Worm (Caenorhabditis elegans) whole organism, young adult: ENCODE results near the gene sri-25.
"Not testable (repeated sequence)": the region's sequence is repeated elsewhere in the genome, so short reads cannot be mapped to it uniquely, and the experiment has no call there.

ENCODE experiments used
- B0019.2 ChIP-seq: fragments of 200-800 bp; sonication (Bioruptor generic); conservative IDR thresholded peaks from 2 replicates; pipeline ENCODE4 v1.3.6; 2022; ENCODE audit warnings: missing genetic modification reagents, missing genetic modification characterization, missing compliant biosample characterization
- F37B4.10 ChIP-seq: fragments of 200-800 bp; sonication (Bioruptor generic); IDR thresholded peaks from 2 replicates; pipeline ENCODE4 v1.3.6; 2022; ENCODE audit warnings: missing genetic modification characterization, missing compliant biosample characterization
- F52B5.7 ChIP-seq: sonication (generic microtip); optimal IDR thresholded peaks from 2 replicates; lab custom pipeline; 2016; ENCODE audit warnings: mild to moderate bottlenecking, missing genetic modification characterization, missing compliant biosample characterization
- T07F8.4 ChIP-seq: sonication (generic microtip); optimal IDR thresholded peaks from 2 replicates; lab custom pipeline; 2016; ENCODE audit warnings: mild to moderate bottlenecking, missing genetic modification characterization, moderate library complexity, missing compliant biosample characterization
- Y53F4B.3 ChIP-seq: fragments of 200-800 bp; sonication (Bioruptor generic); IDR thresholded peaks from 2 replicates; pipeline ENCODE4 v1.3.6; 2022; ENCODE audit warnings: missing genetic modification reagents, missing genetic modification characterization, missing compliant biosample characterization
- Y53G8AR.9 ChIP-seq: fragments of 200-800 bp; sonication (Bioruptor generic); conservative IDR thresholded peaks from 2 replicates; pipeline ENCODE4 v1.3.6; 2022; ENCODE audit warnings: missing genetic modification reagents, missing genetic modification characterization, missing compliant biosample characterization
- Y67H2A.10 ChIP-seq: fragments of 200-800 bp; sonication (Bioruptor generic); conservative IDR thresholded peaks from 2 replicates; pipeline ENCODE4 v1.3.6; 2022; ENCODE audit warnings: missing genetic modification reagents, missing genetic modification characterization, missing compliant biosample characterization
- aptf-2 ChIP-seq: fragments of 200-800 bp; sonication (Bioruptor generic); conservative IDR thresholded peaks from 2 replicates; pipeline ENCODE4 v1.3.6; 2022; ENCODE audit warnings: missing genetic modification reagents, missing genetic modification characterization, missing compliant biosample characterization
- athp-1 ChIP-seq: sonication (generic microtip); optimal IDR thresholded peaks from 2 replicates; lab custom pipeline; 2017; ENCODE audit warnings: mild to moderate bottlenecking, missing genetic modification characterization, missing compliant biosample characterization
- bed-1 ChIP-seq: fragments of 200-800 bp; sonication (Bioruptor generic); IDR thresholded peaks from 2 replicates; pipeline ENCODE4 v1.3.6; 2022; ENCODE audit warnings: missing genetic modification reagents, missing genetic modification characterization, missing compliant biosample characterization
- ceh-27 ChIP-seq: fragments of 200-800 bp; sonication (Bioruptor generic); optimal IDR thresholded peaks from 2 replicates; lab custom pipeline; 2018; ENCODE audit warnings: mild to moderate bottlenecking, missing genetic modification characterization, moderate library complexity, missing compliant biosample characterization
- efl-1 ChIP-seq: fragments of 150-350 bp; optimal IDR thresholded peaks from 2 replicates; lab custom pipeline; 2014; ENCODE audit warnings: missing biosample characterization, missing genetic modification reagents, missing genetic modification characterization
- egl-18 ChIP-seq: fragments of 200-800 bp; sonication (Bioruptor generic); IDR thresholded peaks from 2 replicates; pipeline ENCODE4 v1.3.6; 2022; ENCODE audit warnings: missing genetic modification reagents, missing genetic modification characterization, missing compliant biosample characterization
- ekl-4 ChIP-seq: fragments of 200-800 bp; sonication (Bioruptor generic); IDR thresholded peaks from 2 replicates; pipeline ENCODE4 v1.3.6; 2022; ENCODE audit warnings: missing genetic modification reagents, missing genetic modification characterization, missing compliant biosample characterization
- ets-4 ChIP-seq: fragments of 200-800 bp; sonication (Bioruptor generic); optimal IDR thresholded peaks from 2 replicates; lab custom pipeline; 2018; ENCODE audit warnings: mild to moderate bottlenecking, missing genetic modification characterization, missing compliant biosample characterization
- fkh-3 ChIP-seq: sonication (generic microtip); optimal IDR thresholded peaks from 2 replicates; lab custom pipeline; 2016; ENCODE audit warnings: mild to moderate bottlenecking, missing genetic modification characterization, missing compliant biosample characterization
- lsl-1 ChIP-seq: fragments of 200-800 bp; sonication (Bioruptor generic); optimal IDR thresholded peaks from 2 replicates; lab custom pipeline; 2018; ENCODE audit warnings: mild to moderate bottlenecking, missing genetic modification characterization, moderate library complexity, missing compliant biosample characterization
- madf-10 ChIP-seq: sonication (generic microtip); optimal IDR thresholded peaks from 2 replicates; lab custom pipeline; 2016; ENCODE audit warnings: mild to moderate bottlenecking, missing genetic modification characterization, missing compliant biosample characterization
- nfya-2 ChIP-seq: fragments of 200-800 bp; sonication (Bioruptor generic); IDR thresholded peaks from 2 replicates; pipeline ENCODE4 v1.3.6; 2022; ENCODE audit warnings: missing genetic modification reagents, missing genetic modification characterization, missing compliant biosample characterization
- nhr-120 ChIP-seq: fragments of 200-800 bp; sonication (Bioruptor generic); IDR thresholded peaks from 2 replicates; pipeline ENCODE4 v1.3.6; 2022; ENCODE audit warnings: missing genetic modification characterization, missing compliant biosample characterization
- nhr-80 ChIP-seq: sonication (generic microtip); optimal IDR thresholded peaks from 2 replicates; lab custom pipeline; 2016; ENCODE audit warnings: missing genetic modification characterization, missing compliant biosample characterization
- sea-2 ChIP-seq: fragments of 200-800 bp; sonication (Bioruptor generic); IDR thresholded peaks from 2 replicates; pipeline ENCODE4 v1.3.6; 2022; ENCODE audit warnings: missing genetic modification characterization, missing compliant biosample characterization
- snpc-1.1 ChIP-seq: sonication (generic microtip); optimal IDR thresholded peaks from 2 replicates; lab custom pipeline; 2017; ENCODE audit warnings: missing genetic modification characterization, mild to moderate bottlenecking, missing compliant biosample characterization, antibody characterized with exemption, moderate library complexity, missing genotype, missing genetic modification reagents; ENCODE audit not compliant: insufficient read depth
- somi-1 ChIP-seq: fragments of 200-800 bp; sonication (Bioruptor generic); optimal IDR thresholded peaks from 2 replicates; lab custom pipeline; 2018; ENCODE audit warnings: mild to moderate bottlenecking, missing genetic modification characterization, missing compliant biosample characterization
- tlf-1 ChIP-seq: fragments of 200-800 bp; sonication (Bioruptor generic); optimal IDR thresholded peaks from 2 replicates; lab custom pipeline; 2018; ENCODE audit warnings: mild to moderate bottlenecking, missing genetic modification characterization, missing compliant biosample characterization
- unc-62 ChIP-seq: fragments of 150-350 bp; optimal IDR thresholded peaks from 2 replicates; lab custom pipeline; 2014; ENCODE audit warnings: missing biosample characterization, missing genetic modification reagents, missing genetic modification characterization
- zfh-2 ChIP-seq: fragments of 200-800 bp; sonication (Bioruptor generic); conservative IDR thresholded peaks from 2 replicates; pipeline ENCODE4 v1.3.6; 2022; ENCODE audit warnings: missing genetic modification reagents, missing genetic modification characterization, missing compliant biosample characterization
- ztf-25 ChIP-seq: fragments of 200-800 bp; sonication (Bioruptor generic); IDR thresholded peaks from 2 replicates; pipeline ENCODE4 v1.3.6; 2022; ENCODE audit warnings: missing genetic modification reagents, missing genetic modification characterization, missing compliant biosample characterization
- ztf-3 ChIP-seq: fragments of 200-800 bp; sonication (Bioruptor generic); optimal IDR thresholded peaks from 2 replicates; lab custom pipeline; 2018; ENCODE audit warnings: mild to moderate bottlenecking, missing genetic modification characterization, missing compliant biosample characterization
- ztf-6 ChIP-seq: fragments of 200-800 bp; sonication (Bioruptor generic); IDR thresholded peaks from 2 replicates; pipeline ENCODE4 v1.3.6; 2022; ENCODE audit warnings: missing genetic modification reagents, missing genetic modification characterization, missing compliant biosample characterization

The sri-25 gene

DNA sequence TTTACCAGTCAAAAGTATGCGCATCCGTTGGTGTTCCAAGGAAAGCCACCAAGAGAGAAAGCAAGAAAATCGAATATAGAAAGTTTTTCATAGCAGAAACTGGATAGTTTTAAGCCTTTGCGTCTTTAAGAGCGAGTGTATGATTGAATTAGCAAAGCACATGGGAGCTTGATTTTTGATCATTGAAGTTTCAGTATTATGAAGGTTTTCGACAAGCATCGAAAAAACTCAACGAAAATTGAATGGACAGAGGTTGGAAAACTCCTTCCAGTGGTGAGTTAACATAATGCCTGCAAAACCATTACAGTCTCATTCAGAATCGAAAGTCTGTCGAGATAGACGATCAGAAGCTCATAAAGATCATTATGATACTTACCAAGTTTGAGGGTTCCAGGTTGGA lies 22.9 kb upstream of the sri-25 start, which contains the start of gene Y75B12B.13:
Gene Y75B12B.13, minus strand, starts transcription at position 101 of the 400 bp plus-strand sequence.
- TF ChIP-seq unc-62 (GFP tag; lab: Kevin White, UChicago) (no peak), B0019.2 (GFP tag; lab: Robert Waterston, UW) (no peak), nhr-80 (tag; lab: Kevin White, UChicago) (no peak), ekl-4 (no peak), nhr-120 (GFP tag; lab: Robert Waterston, UW) (no peak), F37B4.10 (no peak), aptf-2 (no peak), T07F8.4 (no peak), lsl-1 (GFP tag; lab: Kevin White, UChicago) (no peak), ets-4 (GFP tag; lab: Kevin White, UChicago) (no peak), sea-2 (no peak), nfya-2 (no peak), Y53F4B.3 (GFP tag; lab: Robert Waterston, UW) (no peak), bed-1 (GFP tag; lab: Robert Waterston, UW) (no peak)

ce11 chrV:15197955-15198354 lies 18.9 kb upstream of the sri-25 start, which contains the start of gene srw-1:
srw-1 (plus strand) TSS chrV:15198255.
- TF ChIP-seq tlf-1 (GFP tag; lab: Kevin White, UChicago), result no peak
- no peak for TF ChIP-seq ztf-3 (GFP tag; lab: Kevin White, UChicago)

DNA sequence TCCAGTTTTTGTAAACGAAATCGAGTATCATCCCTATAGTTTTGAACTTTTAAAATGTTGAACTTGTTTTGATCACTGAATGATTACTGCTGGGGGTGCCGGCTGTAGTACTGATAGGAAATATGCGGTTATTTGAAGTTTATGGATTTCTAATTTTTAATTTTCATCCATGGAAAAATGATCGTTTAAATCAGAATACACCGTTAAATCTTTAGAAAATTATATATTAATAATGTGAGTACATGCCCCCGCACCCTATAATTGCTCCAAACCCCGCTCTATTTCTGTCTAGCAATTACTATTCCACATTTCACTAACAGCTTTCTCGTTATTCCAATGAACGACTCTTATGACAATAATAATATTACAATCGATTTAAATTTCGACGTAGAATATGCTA lies 17.0 kb upstream of the sri-25 start, which contains the start of gene Y75B12B.10:
Gene Y75B12B.10, plus strand, starts transcription at position 301 of the 400 bp plus-strand sequence.
- no peak for TF ChIP-seq snpc-1.1 (tag; lab: Kevin White, UChicago)
- TF ChIP-seq madf-10 (tag; lab: Kevin White, UChicago), result no peak
- no peak for TF ChIP-seq F52B5.7 (tag; lab: Kevin White, UChicago)
- TF ChIP-seq athp-1 (tag; lab: Kevin White, UChicago), result no peak
- no peak for TF ChIP-seq Y67H2A.10 (GFP tag; lab: Robert Waterston, UW)
- no peak for TF ChIP-seq fkh-3 (tag; lab: Kevin White, UChicago)
- no peak for TF ChIP-seq ztf-6 (GFP tag; lab: Robert Waterston, UW)
- TF ChIP-seq, all 124 proteins: peak for 0

- not testable (repeated sequence) for TF ChIP-seq snpc-1.1 (tag; lab: Kevin White, UChicago); sea-2; Y53G8AR.9
Measured at ce11 chrV:15207681-15208080, 9.1 kb upstream of the sri-25 start, which contains the start of gene C41G6.12. C41G6.12 (minus strand) TSS chrV:15207781.

DNA sequence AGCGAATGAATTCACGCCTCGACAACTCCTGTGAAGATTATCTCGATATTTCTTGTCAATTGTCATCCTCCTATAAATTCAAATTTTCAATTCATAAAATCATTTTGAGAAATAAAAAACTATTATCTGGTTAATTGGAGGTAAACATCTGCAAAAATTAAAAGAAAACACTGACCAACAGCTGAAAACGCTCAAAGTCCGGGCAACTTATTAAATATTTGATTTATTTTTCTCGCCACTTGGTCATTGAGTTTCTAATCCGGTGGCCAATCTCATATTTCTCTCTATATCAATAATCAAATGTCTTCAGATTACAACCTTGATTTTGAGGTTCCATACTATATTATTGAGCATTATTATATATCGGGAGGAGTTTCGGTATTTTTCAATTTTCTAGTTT lies 4.9 kb upstream of the sri-25 start, which contains the start of gene sri-24:
Gene sri-24, plus strand, starts transcription at position 301 of the 400 bp plus-strand sequence.
- not testable (repeated sequence) for TF ChIP-seq egl-18 (GFP tag; lab: Robert Waterston, UW); somi-1; ceh-27 (GFP tag; lab: Kevin White, UChicago)

DNA sequence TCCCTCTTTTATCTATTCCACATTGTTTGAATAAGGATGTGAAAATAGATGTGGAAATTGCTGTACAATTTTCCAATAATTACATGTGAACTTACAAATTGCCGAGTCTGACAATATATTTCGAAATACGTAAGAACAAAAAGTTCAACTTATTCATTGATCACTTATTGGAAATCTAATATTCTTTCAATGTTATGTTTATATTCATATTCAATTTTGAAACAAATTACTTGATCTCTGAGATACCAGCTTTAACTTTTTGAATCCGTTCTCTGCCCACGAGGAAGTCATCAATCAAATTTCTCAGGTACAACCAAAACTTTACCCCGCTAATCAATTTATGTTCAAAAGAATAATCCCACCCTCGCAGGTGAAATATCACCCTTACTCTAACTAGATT lies 1.6 kb upstream of the sri-25 start, which contains the start of gene sri-26:
Gene sri-26, plus strand, starts transcription at position 301 of the 400 bp plus-strand sequence.
- not testable (repeated sequence) for TF ChIP-seq efl-1, zfh-2, ztf-25
